Fruit fly (Drosophila melanogaster) whole organism, embryonic: ENCODE measurements around the gene Ppat-Dpck.
A peak's percentile ranks its signal among the peaks of the same experiment; 100 is the strongest.

Experiments used
- Antp ChIP-seq: fragments of 200-800 bp; sonication (Bioruptor generic); optimal IDR thresholded peaks from 3 replicates; lab custom pipeline; 2016; ENCODE audit warnings: missing biosample characterization, missing genetic modification characterization
- B-H2 ChIP-seq: fragments of 200-800 bp; sonication (Bioruptor generic); optimal IDR thresholded peaks from 2 replicates; lab custom pipeline; 2018; ENCODE audit warnings: missing biosample characterization, mild to moderate bottlenecking, missing genetic modification characterization
- CG11247 ChIP-seq: fragments of 200-800 bp; sonication (Bioruptor generic); IDR thresholded peaks from 2 replicates; pipeline ENCODE4 v1.3.6; 2022; ENCODE audit warnings: missing biosample characterization, missing genetic modification characterization
- CG11398 ChIP-seq: fragments of 200-800 bp; sonication (Bioruptor generic); optimal IDR thresholded peaks from 2 replicates; lab custom pipeline; 2016; ENCODE audit warnings: missing biosample characterization, missing genetic modification characterization
- CG12769 ChIP-seq: fragments of 200-800 bp; sonication (Bioruptor generic); optimal IDR thresholded peaks from 2 replicates; lab custom pipeline; 2019; ENCODE audit warnings: missing biosample characterization, mild to moderate bottlenecking, missing genetic modification characterization, moderate library complexity
- CG13123 ChIP-seq: fragments of 200-800 bp; sonication (Bioruptor generic); optimal IDR thresholded peaks from 2 replicates; lab custom pipeline; 2016; ENCODE audit warnings: missing biosample characterization, missing genetic modification characterization
- CG13894 ChIP-seq: fragments of 200-800 bp; sonication (Bioruptor generic); optimal IDR thresholded peaks from 3 replicates; lab custom pipeline; 2018; ENCODE audit warnings: missing biosample characterization, mild to moderate bottlenecking, missing genetic modification characterization, moderate library complexity
- CG14710 ChIP-seq: fragments of 200-800 bp; sonication (Bioruptor generic); optimal IDR thresholded peaks from 3 replicates; lab custom pipeline; 2019; ENCODE audit warnings: missing biosample characterization, mild to moderate bottlenecking, missing genetic modification characterization, moderate library complexity
- CG1602 ChIP-seq: fragments of 200-800 bp; sonication (Bioruptor generic); optimal IDR thresholded peaks from 3 replicates; lab custom pipeline; 2016; ENCODE audit warnings: missing biosample characterization, missing genetic modification characterization
- CG16813 ChIP-seq: fragments of 200-800 bp; sonication (Bioruptor generic); IDR thresholded peaks from 3 replicates; pipeline ENCODE4 v1.3.6; 2022; ENCODE audit warnings: missing biosample characterization, missing genetic modification characterization; ENCODE audit not compliant: partially characterized antibody
- CG30020 ChIP-seq: fragments of 200-800 bp; optimal IDR thresholded peaks from 2 replicates; lab custom pipeline; 2019; ENCODE audit warnings: missing biosample characterization, mild to moderate bottlenecking, missing genetic modification characterization, moderate library complexity
- CG32772 ChIP-seq: fragments of 200-800 bp; sonication (Bioruptor generic); IDR thresholded peaks from 2 replicates; pipeline ENCODE4 v1.3.6; 2022; ENCODE audit warnings: missing biosample characterization, missing genetic modification characterization
- CG6854 ChIP-seq: fragments of 200-800 bp; sonication (Bioruptor generic); optimal IDR thresholded peaks from 3 replicates; lab custom pipeline; 2017; ENCODE audit warnings: missing biosample characterization, mild to moderate bottlenecking, missing genetic modification characterization
- CG8388 ChIP-seq: fragments of 200-800 bp; sonication (Bioruptor generic); optimal IDR thresholded peaks from 2 replicates; lab custom pipeline; 2019; ENCODE audit warnings: missing biosample characterization, mild to moderate bottlenecking, missing genetic modification characterization, moderate library complexity
- Dfd ChIP-seq, 2 experiments: fragments of >200 bp; optimal IDR thresholded peaks; 2 replicates each; lab custom pipeline; 2017; ENCODE audit warnings: missing biosample characterization in 2 of 2, missing genetic modification characterization in 2 of 2
- Doc2 ChIP-seq: fragments of 200-800 bp; sonication (Bioruptor generic); IDR thresholded peaks from 2 replicates; pipeline ENCODE4 v1.3.6; 2022; ENCODE audit warnings: missing biosample characterization, missing genetic modification characterization
- Doc3 ChIP-seq: fragments of 200-800 bp; sonication (Bioruptor generic); IDR thresholded peaks from 3 replicates; pipeline ENCODE4 v1.3.6; 2022; ENCODE audit warnings: missing biosample characterization, missing genetic modification characterization; ENCODE audit not compliant: partially characterized antibody
- Dref ChIP-seq: fragments of 200-800 bp; sonication (Bioruptor generic); IDR thresholded peaks from 2 replicates; pipeline ENCODE4 v1.3.6; 2022; ENCODE audit warnings: missing biosample characterization, missing genetic modification characterization
- Kr ChIP-seq: fragments of 200-800 bp; sonication (Bioruptor generic); optimal IDR thresholded peaks from 2 replicates; lab custom pipeline; 2017; ENCODE audit warnings: missing biosample characterization, mild to moderate bottlenecking, missing genetic modification characterization
- Lhr ChIP-seq: fragments of 200-800 bp; sonication (Bioruptor generic); optimal IDR thresholded peaks from 3 replicates; lab custom pipeline; 2017; ENCODE audit warnings: mild to moderate bottlenecking, missing biosample characterization, missing genetic modification reagents, missing genetic modification characterization
- Mrtf ChIP-seq: fragments of 200-800 bp; sonication (Bioruptor generic); IDR thresholded peaks from 3 replicates; pipeline ENCODE4 v1.3.6; 2022; ENCODE audit warnings: missing biosample characterization, missing genetic modification characterization
- NFAT ChIP-seq: fragments of 200-800 bp; sonication (Bioruptor generic); IDR thresholded peaks from 2 replicates; pipeline ENCODE4 v1.3.6; 2022; ENCODE audit warnings: missing biosample characterization, missing genetic modification characterization
- Poxn ChIP-seq: fragments of 200-800 bp; sonication (Bioruptor generic); IDR thresholded peaks from 2 replicates; pipeline ENCODE4 v1.3.6; 2022; ENCODE audit warnings: missing biosample characterization, missing genetic modification characterization
- Scr ChIP-seq: fragments of 200-800 bp; sonication (Bioruptor generic); IDR thresholded peaks from 2 replicates; pipeline ENCODE4 v1.3.6; 2022; ENCODE audit warnings: missing biosample characterization, missing genetic modification characterization; ENCODE audit not compliant: partially characterized antibody
- Stat92E ChIP-seq, 3 experiments: fragments of >200 bp in 2 of 3; fragments of 200-800 bp in 1 of 3; sonication (Bioruptor generic) in 1 of 3; optimal IDR thresholded peaks; 2 replicates each; lab custom pipeline; 2017 to 2019; ENCODE audit warnings: missing biosample characterization in 3 of 3, missing genetic modification characterization in 3 of 3, mild to moderate bottlenecking in 1 of 3, moderate library complexity in 1 of 3
- bowl ChIP-seq: fragments of 200-800 bp; sonication (Bioruptor generic); IDR thresholded peaks from 2 replicates; pipeline ENCODE4 v1.3.6; 2022; ENCODE audit warnings: missing biosample characterization, missing genetic modification characterization
- chif ChIP-seq, 2 experiments: fragments of 200-800 bp; sonication (Bioruptor generic); optimal IDR thresholded peaks; 3 replicates each; lab custom pipeline; 2016; ENCODE audit warnings: missing biosample characterization in 2 of 2, missing genetic modification characterization in 2 of 2
- crc ChIP-seq: fragments of 200-800 bp; sonication (Bioruptor generic); optimal IDR thresholded peaks from 2 replicates; lab custom pipeline; 2016; ENCODE audit warnings: missing biosample characterization, missing genetic modification characterization
- dm ChIP-seq: fragments of 200-800 bp; sonication (Bioruptor generic); optimal IDR thresholded peaks from 3 replicates; lab custom pipeline; 2016; ENCODE audit warnings: missing biosample characterization, missing genetic modification characterization
- dysf ChIP-seq: fragments of 200-800 bp; sonication (Bioruptor generic); IDR thresholded peaks from 3 replicates; pipeline ENCODE4 v1.3.6; 2022; ENCODE audit warnings: missing biosample characterization, missing genetic modification characterization
- fu2 ChIP-seq: fragments of 200-800 bp; sonication (Bioruptor generic); optimal IDR thresholded peaks from 2 replicates; lab custom pipeline; 2016; ENCODE audit warnings: missing biosample characterization, missing genetic modification characterization
- gfzf ChIP-seq: fragments of 200-800 bp; sonication (Bioruptor generic); optimal IDR thresholded peaks from 2 replicates; lab custom pipeline; 2016; ENCODE audit warnings: missing biosample characterization, mild to moderate bottlenecking, missing genetic modification characterization, moderate library complexity
- her ChIP-seq: fragments of 200-800 bp; sonication (Bioruptor generic); optimal IDR thresholded peaks from 2 replicates; lab custom pipeline; 2016; ENCODE audit warnings: missing biosample characterization, missing genetic modification characterization
- hkb ChIP-seq, 2 experiments: fragments of 200-800 bp in 1 of 2; fragments of >200 bp in 1 of 2; sonication (Bioruptor generic) in 1 of 2; IDR thresholded peaks in 1 of 2; optimal IDR thresholded peaks in 1 of 2; 2 replicates each; pipeline versions ENCODE4 v1.3.6 to Lab custom; 2017 to 2022; ENCODE audit warnings: missing biosample characterization in 1 of 2, missing genetic modification characterization in 1 of 2
- jigr1 ChIP-seq: fragments of 200-800 bp; sonication (Bioruptor generic); IDR thresholded peaks from 3 replicates; pipeline ENCODE4 v1.3.6; 2022; ENCODE audit warnings: missing biosample characterization, missing genetic modification characterization
- kay ChIP-seq: fragments of 200-800 bp; sonication (Bioruptor generic); optimal IDR thresholded peaks from 2 replicates; lab custom pipeline; 2016; ENCODE audit warnings: missing biosample characterization, missing genetic modification characterization
- klu ChIP-seq: fragments of 200-800 bp; sonication (Bioruptor generic); IDR thresholded peaks from 2 replicates; pipeline ENCODE4 v1.3.6; 2022; ENCODE audit warnings: missing biosample characterization, missing genetic modification characterization
- lilli ChIP-seq: fragments of 200-800 bp; sonication (Bioruptor generic); optimal IDR thresholded peaks from 3 replicates; lab custom pipeline; 2016; ENCODE audit warnings: missing biosample characterization, missing genetic modification characterization
- pan ChIP-seq, 4 experiments: fragments of >200 bp in 3 of 4; fragments of 200-800 bp in 1 of 4; sonication (Bioruptor generic) in 1 of 4; optimal IDR thresholded peaks in 3 of 4; IDR thresholded peaks in 1 of 4; 2 replicates each; pipeline versions ENCODE4 v1.3.6 to Lab custom; 2017 to 2022; ENCODE audit warnings: missing biosample characterization in 2 of 4, missing genetic modification characterization in 2 of 4, mixed read lengths in 1 of 4
- pho ChIP-seq: fragments of 200-800 bp; sonication (Bioruptor generic); optimal IDR thresholded peaks from 2 replicates; lab custom pipeline; 2016; ENCODE audit warnings: missing biosample characterization, missing genetic modification characterization
- seq ChIP-seq: fragments of 200-800 bp; sonication (Bioruptor generic); IDR thresholded peaks from 2 replicates; pipeline ENCODE4 v1.3.6; 2022; ENCODE audit warnings: missing biosample characterization, missing genetic modification characterization
- stc ChIP-seq: fragments of 200-800 bp; sonication (Bioruptor generic); IDR thresholded peaks from 2 replicates; pipeline ENCODE4 v1.3.6; 2022; ENCODE audit warnings: missing biosample characterization, missing genetic modification characterization
- stwl ChIP-seq: fragments of 200-800 bp; sonication (Bioruptor generic); optimal IDR thresholded peaks from 3 replicates; lab custom pipeline; 2018; ENCODE audit warnings: missing biosample characterization, mild to moderate bottlenecking, missing genetic modification characterization, moderate library complexity
- tgo ChIP-seq: fragments of 200-800 bp; sonication (Bioruptor generic); IDR thresholded peaks from 3 replicates; pipeline ENCODE4 v1.3.6; 2022; ENCODE audit warnings: missing biosample characterization, missing genetic modification characterization
- tna ChIP-seq: fragments of 200-800 bp; sonication (Bioruptor generic); IDR thresholded peaks from 2 replicates; pipeline ENCODE4 v1.3.6; 2022; ENCODE audit warnings: missing biosample characterization, missing genetic modification characterization; ENCODE audit not compliant: partially characterized antibody
- toy ChIP-seq: fragments of 200-800 bp; sonication (Bioruptor generic); IDR thresholded peaks from 2 replicates; pipeline ENCODE4 v1.3.6; 2022; ENCODE audit warnings: missing biosample characterization, missing genetic modification characterization
- tx ChIP-seq: fragments of 200-800 bp; sonication (Bioruptor generic); optimal IDR thresholded peaks from 2 replicates; lab custom pipeline; 2016; ENCODE audit warnings: missing biosample characterization, missing genetic modification characterization
- unpg ChIP-seq: fragments of 200-800 bp; sonication (Bioruptor generic); optimal IDR thresholded peaks from 3 replicates; lab custom pipeline; 2018; ENCODE audit warnings: missing biosample characterization, mild to moderate bottlenecking, missing genetic modification characterization, moderate library complexity
- zfh1 ChIP-seq: fragments of 200-800 bp; sonication (Bioruptor generic); IDR thresholded peaks from 3 replicates; pipeline ENCODE4 v1.3.6; 2022; ENCODE audit warnings: missing biosample characterization, missing genetic modification characterization

Gene Ppat-Dpck

DNA sequence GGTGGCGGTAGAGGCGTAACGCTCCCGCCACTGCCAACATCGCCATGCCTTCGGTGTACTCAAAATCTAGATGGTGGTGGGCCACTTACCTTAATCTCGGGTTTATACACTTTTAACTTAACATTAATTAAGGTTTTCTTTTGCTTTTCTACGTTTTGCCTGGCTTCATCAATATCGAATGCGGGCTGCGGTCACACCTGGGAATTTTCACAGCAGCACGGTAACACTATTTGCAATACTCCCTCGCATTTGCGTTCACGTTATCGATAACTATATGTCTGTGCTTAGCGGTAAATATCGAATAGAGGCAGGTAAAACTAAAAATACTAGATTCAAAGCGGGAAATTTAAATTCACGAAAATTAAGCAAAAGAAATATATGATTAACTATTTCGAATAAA, 25.4 kb upstream of the Ppat-Dpck start, which contains the start of gene Bre1 (continued):
- TF ChIP-seq Poxn (GFP tag; lab: Robert Waterston, UW) = no peak
- TF ChIP-seq CG6854 (GFP tag; lab: Kevin White, UChicago) = no peak
- peak; percentile 63 for TF ChIP-seq CG14710 (tag; lab: Kevin White, UChicago)
- TF ChIP-seq tna (GFP tag; lab: Robert Waterston, UW) = peak; percentile 53
- no peak for TF ChIP-seq jigr1 (GFP tag; lab: Robert Waterston, UW)
- no peak for TF ChIP-seq crc
- no peak for TF ChIP-seq Dfd (GFP tag; optimal IDR thresholded peaks at IDR 0.05; lab: Kevin White, UChicago)
- TF ChIP-seq CG13123 (GFP tag; lab: Kevin White, UChicago) = no peak
- no peak for TF ChIP-seq seq
- TF ChIP-seq Kr (GFP tag; lab: Kevin White, UChicago) = no peak
- TF ChIP-seq gfzf (GFP tag; lab: Kevin White, UChicago) = peak; percentile 94
- TF ChIP-seq tgo = no peak
- peak in 1 of 3 experiments; percentile 50 for TF ChIP-seq Stat92E (GFP tag; optimal IDR thresholded peaks at IDR 0.05; lab: Kevin White, UChicago)
- TF ChIP-seq toy (GFP tag; lab: Robert Waterston, UW) = no peak
- TF ChIP-seq Scr (GFP tag; lab: Robert Waterston, UW) = peak; percentile 67
- peak; percentile 78 for TF ChIP-seq stwl
- TF ChIP-seq NFAT (GFP tag; lab: Robert Waterston, UW) = no peak
- TF ChIP-seq her (GFP tag; lab: Kevin White, UChicago) = peak; percentile 99
- TF ChIP-seq tx = no peak
- TF ChIP-seq dm = peak; percentile 33
- TF ChIP-seq Mrtf (GFP tag; lab: Robert Waterston, UW) = no peak

DNA sequence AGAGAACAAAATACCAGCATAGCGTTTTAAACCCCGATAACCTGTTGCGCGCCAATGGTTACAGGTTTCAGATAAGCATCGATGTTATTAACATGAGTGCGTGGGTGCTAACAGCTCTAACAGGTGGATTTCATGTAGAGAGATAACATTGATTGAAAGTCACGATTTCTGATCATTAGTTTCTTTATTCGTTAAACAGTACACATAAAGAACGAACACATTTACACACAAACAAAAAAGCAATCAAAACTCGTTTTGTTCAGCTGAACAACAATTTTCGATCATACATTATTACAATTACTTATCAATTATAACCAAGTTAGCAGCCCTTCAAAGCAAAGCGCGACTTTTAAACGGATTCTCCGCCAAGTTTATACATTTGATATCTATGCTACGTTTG, 21.1 kb upstream of the Ppat-Dpck start:
- TF ChIP-seq stc (GFP tag; lab: Robert Waterston, UW) (peak; percentile 34; the same call in 1 of the 2 replicates), Doc2 (no peak), CG12769 (no peak), klu (GFP tag; lab: Robert Waterston, UW) (peak; percentile 52; the same call in 1 of the 2 replicates), fu2 (GFP tag; lab: Kevin White, UChicago) (no peak), tgo (no peak), chif (GFP tag; optimal IDR thresholded peaks at IDR 0.05; lab: Kevin White, UChicago) (peak in 1 of 2 experiments; percentile 18), Doc3 (GFP tag; lab: Robert Waterston, UW) (0 out of 3 replicates have a peak, but pooled peaks have one; percentile 17), B-H2 (GFP tag; lab: Kevin White, UChicago) (peak; percentile 41), CG1602 (GFP tag; lab: Kevin White, UChicago) (no peak), CG8388 (GFP tag; lab: Kevin White, UChicago) (no peak), zfh1 (GFP tag; lab: Robert Waterston, UW) (0 out of 3 replicates have a peak, but pooled peaks have one; percentile 29), CG11398 (GFP tag; lab: Kevin White, UChicago) (no peak), dysf (GFP tag; lab: Robert Waterston, UW) (no peak), CG13894 (tag; lab: Kevin White, UChicago) (peak; percentile 10), CG30020 (tag; lab: Kevin White, UChicago) (no peak), pan (optimal IDR thresholded peaks at IDR 0.05; lab: Kevin White, UChicago) (no peak), pan (GFP tag; optimal IDR thresholded peaks at IDR 0.05 in 1 of 2, IDR thresholded peaks at IDR 0.05 in 1 of 2) (peak in 1 of 2 experiments; percentile 36), Dref (peak; percentile 59), Lhr (GFP tag; lab: Kevin White, UChicago) (no peak), Antp (GFP tag; lab: Kevin White, UChicago) (peak; percentile 2), hkb (optimal IDR thresholded peaks at IDR 0.05; lab: Kevin White, UChicago) (no peak), hkb (GFP tag; IDR thresholded peaks at IDR 0.05; lab: Robert Waterston, UW) (peak; percentile 66), CG11247 (GFP tag; lab: Robert Waterston, UW) (no peak), CG32772 (GFP tag; lab: Robert Waterston, UW) (no peak), CG16813 (GFP tag; lab: Robert Waterston, UW) (no peak), pho (GFP tag; lab: Kevin White, UChicago) (peak; percentile 50), bowl (GFP tag; lab: Robert Waterston, UW) (no peak), lilli (GFP tag; lab: Kevin White, UChicago) (peak; percentile 58), Scr (GFP tag; lab: Robert Waterston, UW) (peak; percentile 30; the same call in 1 of the 2 replicates), unpg (GFP tag; lab: Kevin White, UChicago) (peak; percentile 45), kay (GFP tag; lab: Kevin White, UChicago) (peak; percentile 17)
